Worm (Caenorhabditis elegans): ENCODE results near the gene M142.5.

ce11 chrIII:10881996-10882395 lies 49.0 kb upstream of the M142.5 start:
- TF ChIP-seq him-1 (tag; optimal IDR thresholded peaks at IDR 0.05) (no peak), dao-5 (tag; optimal IDR thresholded peaks at IDR 0.05) (no peak)
